Fruit fly (Drosophila melanogaster) whole organism, adult: ENCODE measurements around the gene CG43694.

Source experiments
- CG11617 ChIP-seq: fragments of 200-800 bp; sonication (Bioruptor generic); optimal IDR thresholded peaks from 2 replicates; lab custom pipeline; 2017; ENCODE audit warnings: mild to moderate bottlenecking, missing biosample characterization, missing genetic modification reagents, missing genetic modification characterization
- CG12768 ChIP-seq: fragments of 200-800 bp; sonication (Bioruptor generic); optimal IDR thresholded peaks from 2 replicates; lab custom pipeline; 2017; ENCODE audit warnings: missing biosample characterization, missing genetic modification characterization, mild to moderate bottlenecking, moderate library complexity, missing genetic modification reagents
- CG14711 ChIP-seq: fragments of 200-800 bp; sonication (Bioruptor generic); optimal IDR thresholded peaks from 2 replicates; lab custom pipeline; 2018; ENCODE audit warnings: missing biosample characterization, mild to moderate bottlenecking, missing genetic modification characterization, moderate library complexity
- CG1620 ChIP-seq: fragments of 200-800 bp; sonication (Bioruptor generic); optimal IDR thresholded peaks from 2 replicates; lab custom pipeline; 2016; ENCODE audit warnings: missing biosample characterization, missing genetic modification characterization
- CG33017 ChIP-seq: fragments of 200-800 bp; sonication (Bioruptor generic); optimal IDR thresholded peaks from 2 replicates; lab custom pipeline; 2018; ENCODE audit warnings: missing biosample characterization, mild to moderate bottlenecking, missing genetic modification characterization, moderate library complexity
- CG5204 ChIP-seq: fragments of 200-800 bp; sonication (Bioruptor generic); optimal IDR thresholded peaks from 2 replicates; lab custom pipeline; 2016; ENCODE audit warnings: missing biosample characterization, missing genetic modification characterization
- CG7045 ChIP-seq: fragments of 200-800 bp; sonication (Bioruptor generic); optimal IDR thresholded peaks from 2 replicates; lab custom pipeline; 2017; ENCODE audit warnings: missing biosample characterization, mild to moderate bottlenecking, missing genetic modification characterization
- CG7101 ChIP-seq: fragments of 200-800 bp; sonication (Bioruptor generic); optimal IDR thresholded peaks from 2 replicates; lab custom pipeline; 2018; ENCODE audit warnings: missing biosample characterization, mild to moderate bottlenecking, missing genetic modification characterization, moderate library complexity
- Clk ChIP-seq: fragments of 200-800 bp; sonication (Bioruptor generic); optimal IDR thresholded peaks from 2 replicates; lab custom pipeline; 2017; ENCODE audit warnings: missing biosample characterization, missing genetic modification characterization
- Crg-1 ChIP-seq: fragments of 200-800 bp; sonication (Bioruptor generic); optimal IDR thresholded peaks from 2 replicates; lab custom pipeline; 2016; ENCODE audit warnings: missing biosample characterization, missing genetic modification characterization
- Hr96 ChIP-seq: fragments of 200-800 bp; sonication (Bioruptor generic); optimal IDR thresholded peaks from 2 replicates; lab custom pipeline; 2016; ENCODE audit warnings: missing biosample characterization, missing genetic modification characterization
- Mnt ChIP-seq: fragments of 200-800 bp; sonication (Bioruptor generic); optimal IDR thresholded peaks from 2 replicates; lab custom pipeline; 2016; ENCODE audit warnings: missing biosample characterization, mild to moderate bottlenecking, missing genetic modification characterization
- bab1 ChIP-seq: fragments of 200-800 bp; sonication (Bioruptor generic); optimal IDR thresholded peaks from 3 replicates; lab custom pipeline; 2019; ENCODE audit warnings: missing biosample characterization, mild to moderate bottlenecking, missing genetic modification characterization, moderate library complexity
- cic ChIP-seq: fragments of 200-800 bp; sonication (Bioruptor generic); optimal IDR thresholded peaks from 2 replicates; lab custom pipeline; 2017; ENCODE audit warnings: missing biosample characterization, mild to moderate bottlenecking, missing genetic modification characterization, moderate library complexity
- cnc ChIP-seq, 2 experiments: fragments of >200 bp; optimal IDR thresholded peaks; 2 replicates each; lab custom pipeline; 2017
- kay ChIP-seq: fragments of 200-800 bp; sonication (Bioruptor generic); peaks from one replicate; lab custom pipeline; 2016; ENCODE audit warnings: missing biosample characterization, missing genetic modification characterization, borderline replicate concordance
- ovo ChIP-seq: fragments of 200-800 bp; sonication (Bioruptor generic); optimal IDR thresholded peaks from 2 replicates; lab custom pipeline; 2016; ENCODE audit warnings: missing biosample characterization, missing genetic modification characterization
- pad ChIP-seq: fragments of 200-800 bp; sonication (Bioruptor generic); optimal IDR thresholded peaks from 3 replicates; lab custom pipeline; 2017; ENCODE audit warnings: missing biosample characterization, missing genetic modification characterization, mild to moderate bottlenecking, moderate library complexity, missing genetic modification reagents
- tj ChIP-seq: fragments of 200-800 bp; sonication (Bioruptor generic); optimal IDR thresholded peaks from 3 replicates; lab custom pipeline; 2017; ENCODE audit warnings: missing biosample characterization, mild to moderate bottlenecking, missing genetic modification characterization, moderate library complexity
- toe ChIP-seq: fragments of 200-800 bp; sonication (Bioruptor generic); optimal IDR thresholded peaks from 2 replicates; lab custom pipeline; 2016; ENCODE audit warnings: missing biosample characterization, missing genetic modification characterization

CG43694 gene

DNA sequence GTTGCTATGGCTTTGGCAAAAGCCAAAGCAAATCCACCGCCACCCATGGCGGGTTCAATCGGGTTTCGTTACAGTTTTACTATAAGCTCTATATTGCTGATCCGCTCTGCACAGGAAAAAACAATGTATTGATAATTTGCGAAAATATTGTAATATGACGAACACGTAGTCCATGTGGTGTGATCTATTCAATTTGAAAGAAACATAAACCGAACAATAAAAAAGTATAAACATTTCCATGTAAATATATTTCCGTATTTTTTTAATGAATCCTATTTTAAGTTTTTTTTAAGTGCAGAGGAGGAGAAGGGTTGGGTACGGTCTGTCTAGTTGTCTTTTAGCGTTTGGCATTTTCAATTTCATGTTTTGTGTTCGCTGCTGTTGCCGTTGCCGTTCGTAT is 32.3 kb downstream of the CG43694 start:
- TF ChIP-seq CG7045 (GFP tag; lab: Kevin White, UChicago) (no peak), CG11617 (GFP tag; lab: Kevin White, UChicago) (no peak), kay (GFP tag; lab: Kevin White, UChicago) (no peak), CG12768 (GFP tag; lab: Kevin White, UChicago) (no peak), tj (GFP tag; lab: Kevin White, UChicago) (no peak), CG1620 (GFP tag; lab: Kevin White, UChicago) (no peak), bab1 (GFP tag; lab: Kevin White, UChicago) (no peak), Hr96 (GFP tag; lab: Kevin White, UChicago) (no peak), Clk (GFP tag; lab: Kevin White, UChicago) (no peak), CG7101 (no peak), cnc (optimal IDR thresholded peaks at IDR 0.05; lab: Kevin White, UChicago) (no peak), CG33017 (no peak), Crg-1 (GFP tag; lab: Kevin White, UChicago) (no peak), cic (GFP tag; lab: Kevin White, UChicago) (no peak), pad (no peak)

DNA sequence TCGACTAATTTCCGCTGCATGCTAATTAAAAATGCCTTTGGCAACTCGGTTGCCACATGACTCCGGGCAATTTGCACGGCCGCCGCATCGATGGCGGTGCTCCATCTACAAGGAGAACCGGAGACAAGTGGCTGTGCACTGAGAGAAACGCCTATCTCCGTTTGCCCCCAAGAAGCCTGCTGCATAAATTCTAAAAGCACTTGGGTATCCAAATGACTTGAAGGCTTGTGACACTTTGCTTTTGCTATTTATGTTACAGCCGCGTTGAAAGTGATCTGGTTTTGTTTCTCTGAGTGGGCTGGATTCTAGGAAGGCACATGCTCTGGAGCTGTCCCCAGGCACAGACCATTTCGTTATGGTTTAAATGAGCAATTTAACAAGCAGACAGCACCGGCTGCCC is 33.6 kb downstream of the CG43694 start:
- TF ChIP-seq CG14711 (tag; lab: Kevin White, UChicago) (no peak), bab1 (GFP tag; lab: Kevin White, UChicago) (no peak), Clk (GFP tag; lab: Kevin White, UChicago) (no peak)

DNA sequence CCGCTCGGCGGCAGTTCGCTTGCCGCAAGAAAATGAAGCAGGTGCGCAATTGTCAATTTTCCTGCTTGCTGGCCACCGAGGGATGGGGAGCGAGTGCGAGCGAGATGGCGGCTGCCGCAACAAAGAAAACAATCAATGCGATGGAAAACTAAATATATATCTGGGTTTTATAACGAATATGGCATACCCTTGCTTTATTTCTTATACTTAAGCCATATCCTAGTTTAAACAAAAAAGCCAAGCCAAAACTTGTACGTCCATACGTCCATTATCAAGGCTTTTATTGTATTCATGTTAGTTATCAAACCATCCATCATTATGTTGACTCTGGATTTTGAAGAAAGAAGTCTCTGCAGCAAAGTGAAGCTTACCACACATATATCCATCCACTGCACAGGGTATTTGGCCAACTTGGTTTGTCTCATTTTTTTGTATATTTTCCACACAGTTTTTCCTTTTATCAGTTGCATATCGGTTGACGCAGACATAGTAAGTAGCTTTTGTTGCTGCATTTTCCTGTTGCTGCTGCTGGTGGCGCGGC is 35.0 kb downstream of the CG43694 start:
- TF ChIP-seq Crg-1 (GFP tag; lab: Kevin White, UChicago) (no peak), CG1620 (GFP tag; lab: Kevin White, UChicago) (no peak), Clk (GFP tag; lab: Kevin White, UChicago) (no peak), cic (GFP tag; lab: Kevin White, UChicago) (no peak), cnc (optimal IDR thresholded peaks at IDR 0.05; lab: Kevin White, UChicago) (no peak), CG7045 (GFP tag; lab: Kevin White, UChicago) (no peak), CG5204 (GFP tag; lab: Kevin White, UChicago) (no peak), Mnt (no peak), toe (no peak), CG14711 (tag; lab: Kevin White, UChicago) (no peak), pad (no peak), CG12768 (GFP tag; lab: Kevin White, UChicago) (no peak), bab1 (GFP tag; lab: Kevin White, UChicago) (no peak), CG33017 (no peak)

DNA sequence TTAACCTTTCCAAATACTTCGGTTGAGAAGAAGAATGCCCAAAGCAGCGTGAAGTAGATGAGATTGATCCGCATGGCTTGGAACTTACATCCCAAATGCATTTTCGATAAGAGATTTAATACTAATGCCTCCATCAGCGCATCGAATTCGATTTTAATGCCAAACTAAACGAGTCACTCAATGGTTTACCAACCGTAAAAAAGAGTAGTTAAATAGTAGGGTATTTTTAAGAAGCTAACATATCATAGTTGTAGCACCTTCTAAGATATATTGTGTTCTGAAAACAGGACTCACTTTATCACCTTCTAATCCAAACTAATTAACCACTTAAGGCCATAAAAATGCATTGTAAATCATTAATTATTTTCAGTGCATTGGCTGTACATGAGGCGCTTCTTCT is 37.0 kb downstream of the CG43694 start, which contains the start of gene CG31515:
Gene CG31515, minus strand, starts transcription at position 101 of the 400 bp plus-strand sequence.
- no peak for TF ChIP-seq ovo (GFP tag; lab: Kevin White, UChicago)

DNA sequence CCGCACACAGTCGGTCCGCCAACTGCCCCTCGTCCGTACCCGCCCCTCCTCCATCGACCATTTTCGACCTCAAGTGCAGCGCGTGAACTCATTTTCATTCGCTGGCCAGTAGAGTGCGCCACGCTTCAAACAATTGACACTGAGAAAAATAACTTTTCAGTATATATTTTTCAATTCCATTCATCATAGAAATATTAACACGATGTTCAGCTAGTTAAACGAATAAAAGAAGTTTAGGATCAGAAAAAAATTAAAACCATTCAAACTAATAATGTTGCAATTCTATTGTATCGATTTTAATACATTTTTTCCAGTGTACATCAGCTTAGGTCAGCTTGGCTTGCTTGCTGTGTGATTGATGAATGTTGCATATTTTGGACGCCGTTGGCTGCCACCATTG is 38.9 kb downstream of the CG43694 start:
- no peak for TF ChIP-seq CG1620 (GFP tag; lab: Kevin White, UChicago)
- no peak for TF ChIP-seq CG12768 (GFP tag; lab: Kevin White, UChicago)
- no peak for TF ChIP-seq Mnt
- TF ChIP-seq kay (GFP tag; lab: Kevin White, UChicago), result no peak
- TF ChIP-seq Clk (GFP tag; lab: Kevin White, UChicago), result no peak
- no peak for TF ChIP-seq bab1 (GFP tag; lab: Kevin White, UChicago)

DNA sequence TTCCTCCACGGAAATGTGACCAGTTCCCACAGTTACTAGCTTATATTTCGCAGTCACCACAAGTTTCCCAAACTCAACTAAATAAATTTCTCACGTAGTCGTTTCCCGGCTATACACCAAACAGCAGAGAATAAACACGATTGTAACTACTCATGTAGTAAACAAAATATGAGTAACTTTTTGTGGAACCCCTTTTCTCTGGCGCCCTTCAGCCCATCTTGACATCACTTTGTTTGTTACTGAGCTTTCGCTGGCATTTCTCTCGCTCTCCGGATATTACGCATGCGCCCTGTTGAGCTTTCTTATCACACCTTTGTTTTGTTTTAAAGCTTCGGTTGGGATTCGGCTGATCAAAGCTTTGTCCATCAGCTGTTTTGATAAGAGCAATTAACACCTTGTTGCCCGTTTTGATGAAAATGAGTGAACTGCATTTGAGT is 39.8 kb downstream of the CG43694 start:
- no peak for TF ChIP-seq toe
- no peak for TF ChIP-seq CG5204 (GFP tag; lab: Kevin White, UChicago)
- TF ChIP-seq CG7045 (GFP tag; lab: Kevin White, UChicago), result no peak
- peak; percentile 97 for TF ChIP-seq kay (GFP tag; lab: Kevin White, UChicago)
- no peak for TF ChIP-seq Clk (GFP tag; lab: Kevin White, UChicago)
- no peak for TF ChIP-seq Crg-1 (GFP tag; lab: Kevin White, UChicago)
- TF ChIP-seq CG33017, result peak; percentile 49
- TF ChIP-seq cic (GFP tag; lab: Kevin White, UChicago), result peak; percentile 86
- no peak for TF ChIP-seq Mnt
- TF ChIP-seq CG7101, result peak; percentile 18
- no peak for TF ChIP-seq bab1 (GFP tag; lab: Kevin White, UChicago)
- TF ChIP-seq CG1620 (GFP tag; lab: Kevin White, UChicago), result no peak
- TF ChIP-seq CG12768 (GFP tag; lab: Kevin White, UChicago), result no peak
- peak; percentile 12 for TF ChIP-seq pad
- TF ChIP-seq tj (GFP tag; lab: Kevin White, UChicago), result no peak

DNA sequence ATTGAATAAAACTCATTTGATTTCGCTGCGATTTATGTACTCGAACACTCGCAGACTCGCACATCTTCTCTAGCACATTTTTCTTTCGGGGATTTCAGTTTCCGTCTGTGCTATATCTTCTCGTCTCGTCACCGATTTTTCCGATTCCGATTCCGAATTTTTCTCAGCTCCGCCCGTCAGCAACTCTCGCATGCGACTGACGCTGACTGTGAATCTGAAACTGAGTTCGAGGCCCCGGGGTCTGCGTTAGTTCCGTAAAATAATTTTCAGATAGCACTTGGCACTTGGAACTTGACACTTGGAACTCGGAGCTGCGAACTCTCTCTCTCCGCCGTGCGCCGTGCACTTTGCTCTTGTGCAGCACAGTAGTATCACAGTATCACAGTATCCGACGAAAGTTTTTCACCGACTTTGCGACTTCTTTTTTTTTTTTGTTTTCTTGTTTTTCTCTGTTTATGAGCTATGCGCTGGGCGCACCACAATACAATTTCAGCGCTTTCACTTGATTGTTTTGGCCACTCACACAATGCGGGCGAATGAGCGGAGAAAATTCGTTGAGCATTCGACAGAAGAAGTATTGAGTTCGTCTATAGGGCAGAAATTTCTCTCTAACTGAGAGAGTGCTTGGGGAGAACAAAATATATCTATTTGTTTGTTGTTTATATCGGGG is 41.1 kb downstream of the CG43694 start, which contains the start of gene CG4393:
Gene CG4393, minus strand, starts transcription at position 187 of the 670 bp plus-strand sequence.
- TF ChIP-seq CG11617 (GFP tag; lab: Kevin White, UChicago), result peak; percentile 14
- TF ChIP-seq CG7101, result no peak
- no peak for TF ChIP-seq tj (GFP tag; lab: Kevin White, UChicago)
- TF ChIP-seq cic (GFP tag; lab: Kevin White, UChicago), result no peak
- TF ChIP-seq Mnt, result peak; percentile 7
- TF ChIP-seq CG1620 (GFP tag; lab: Kevin White, UChicago), result no peak
- TF ChIP-seq pad, result no peak
- no peak for TF ChIP-seq toe
- peak; percentile 51 for TF ChIP-seq CG5204 (GFP tag; lab: Kevin White, UChicago)
- peak; percentile 6 for TF ChIP-seq CG7045 (GFP tag; lab: Kevin White, UChicago)
- TF ChIP-seq CG12768 (GFP tag; lab: Kevin White, UChicago), result peak; percentile 94
- no peak for TF ChIP-seq CG33017
- no peak for TF ChIP-seq cnc (optimal IDR thresholded peaks at IDR 0.05; lab: Kevin White, UChicago)
- TF ChIP-seq Clk (GFP tag; lab: Kevin White, UChicago), result peak; percentile 40
- TF ChIP-seq kay (GFP tag; lab: Kevin White, UChicago), result peak; percentile 50
- TF ChIP-seq CG14711 (tag; lab: Kevin White, UChicago), result no peak
- no peak for TF ChIP-seq Crg-1 (GFP tag; lab: Kevin White, UChicago)
- TF ChIP-seq ovo (GFP tag; lab: Kevin White, UChicago), result no peak
- peak; percentile 16 for TF ChIP-seq Hr96 (GFP tag; lab: Kevin White, UChicago)
- TF ChIP-seq bab1 (GFP tag; lab: Kevin White, UChicago), result no peak
